Worm (Caenorhabditis elegans) whole organism, L4 larva: Measurements from ENCODE around the gene npr-13.

Experiments
- F10B5.3 ChIP-seq: sonication (generic microtip); optimal IDR thresholded peaks from 2 replicates; lab custom pipeline; 2016; ENCODE audit warnings: mild to moderate bottlenecking, missing genetic modification characterization, missing compliant biosample characterization
- Y105C5A.15 ChIP-seq: fragments of 200-800 bp; sonication (Bioruptor generic); IDR thresholded peaks from 2 replicates; pipeline ENCODE4 v1.3.6; 2022; ENCODE audit warnings: missing genetic modification characterization, missing compliant biosample characterization
- ZK337.2 ChIP-seq: fragments of 200-800 bp; sonication (Bioruptor generic); IDR thresholded peaks from 2 replicates; pipeline ENCODE4 v1.3.6; 2022; ENCODE audit warnings: missing genetic modification reagents, missing genetic modification characterization, missing compliant biosample characterization
- aha-1 ChIP-seq: fragments of 150-350 bp; peaks from one replicate; lab custom pipeline; 2014; ENCODE audit warnings: missing biosample characterization, missing genetic modification characterization
- ceh-20 ChIP-seq: fragments of 200-800 bp; sonication (Bioruptor generic); IDR thresholded peaks from 2 replicates; pipeline ENCODE4 v1.3.6; 2022; ENCODE audit warnings: missing genetic modification reagents, missing genetic modification characterization, missing compliant biosample characterization
- ceh-32 ChIP-seq: sonication (generic microtip); optimal IDR thresholded peaks from 2 replicates; lab custom pipeline; 2016; ENCODE audit warnings: mild to moderate bottlenecking, missing genetic modification characterization, missing compliant biosample characterization; ENCODE audit not compliant: poor library complexity
- ceh-44 ChIP-seq: fragments of 200-800 bp; sonication (Bioruptor generic); IDR thresholded peaks from 2 replicates; pipeline ENCODE4 v1.3.6; 2022; ENCODE audit warnings: missing genetic modification reagents, missing genetic modification characterization, missing compliant biosample characterization
- ceh-82 ChIP-seq: sonication (generic microtip); optimal IDR thresholded peaks from 2 replicates; lab custom pipeline; 2017; ENCODE audit warnings: missing biosample characterization, missing genetic modification characterization
- ces-1 ChIP-seq: fragments of 150-350 bp; sonication (generic microtip); optimal IDR thresholded peaks from 4 replicates; lab custom pipeline; 2014; ENCODE audit warnings: missing biosample characterization, missing genetic modification reagents, missing genetic modification characterization
- cey-2 ChIP-seq: sonication (generic microtip); optimal IDR thresholded peaks from 3 replicates; lab custom pipeline; 2017; ENCODE audit warnings: missing genetic modification characterization, mild to moderate bottlenecking, missing compliant biosample characterization, antibody characterized with exemption, borderline replicate concordance; ENCODE audit not compliant: insufficient read depth
- daf-16 ChIP-seq, 3 experiments: sonication (generic microtip); optimal IDR thresholded peaks; 2 replicates each; lab custom pipeline; 2016 to 2017; ENCODE audit warnings: missing genetic modification characterization in 3 of 3, missing genetic modification reagents in 3 of 3, mild to moderate bottlenecking in 2 of 3, missing compliant biosample characterization in 2 of 3, missing biosample characterization in 1 of 3, moderate library complexity in 1 of 3
- daf-19 ChIP-seq: fragments of 200-800 bp; sonication (Bioruptor generic); conservative IDR thresholded peaks from 2 replicates; pipeline ENCODE4 v1.3.6; 2022; ENCODE audit warnings: missing genetic modification characterization, missing compliant biosample characterization
- dmd-6 ChIP-seq: fragments of 200-800 bp; sonication (Bioruptor generic); IDR thresholded peaks from 2 replicates; pipeline ENCODE4 v1.3.6; 2022; ENCODE audit warnings: missing genetic modification reagents, missing genetic modification characterization, missing compliant biosample characterization
- dmd-9 ChIP-seq: fragments of 200-800 bp; sonication (Bioruptor generic); IDR thresholded peaks from 2 replicates; pipeline ENCODE4 v1.3.6; 2022; ENCODE audit warnings: missing genetic modification reagents, missing genetic modification characterization, missing compliant biosample characterization
- dpl-1 ChIP-seq: fragments of 150-350 bp; optimal IDR thresholded peaks from 2 replicates; lab custom pipeline; 2014; ENCODE audit warnings: missing biosample characterization, missing genetic modification reagents, missing genetic modification characterization
- egl-27 ChIP-seq: sonication (generic microtip); optimal IDR thresholded peaks from 3 replicates; lab custom pipeline; 2017; ENCODE audit warnings: missing biosample characterization, missing genetic modification reagents, missing genetic modification characterization
- fkh-10 ChIP-seq: fragments of 150-350 bp; optimal IDR thresholded peaks from 2 replicates; lab custom pipeline; 2014; ENCODE audit warnings: missing biosample characterization, missing genetic modification reagents, missing genetic modification characterization
- hmg-1.1 ChIP-seq: fragments of 200-800 bp; sonication (Bioruptor generic); IDR thresholded peaks from 2 replicates; pipeline ENCODE4 v1.3.6; 2022; ENCODE audit warnings: missing genetic modification reagents, missing genetic modification characterization, missing compliant biosample characterization
- lin-1 ChIP-seq: fragments of 200-800 bp; sonication (Bioruptor generic); IDR thresholded peaks from 2 replicates; pipeline ENCODE4 v1.3.6; 2022; ENCODE audit warnings: missing genetic modification reagents, missing genetic modification characterization, missing compliant biosample characterization
- lin-15B ChIP-seq: fragments of 150-350 bp; sonication (generic microtip); optimal IDR thresholded peaks from 3 replicates; lab custom pipeline; 2014; ENCODE audit warnings: missing biosample characterization, missing genetic modification characterization
- lin-29 ChIP-seq: fragments of 200-800 bp; sonication (Bioruptor generic); IDR thresholded peaks from 2 replicates; pipeline ENCODE4 v1.3.6; 2022; ENCODE audit warnings: missing genetic modification reagents, missing genetic modification characterization, missing compliant biosample characterization
- lsy-2 ChIP-seq, 2 experiments: fragments of 150-350 bp in 1 of 2; sonication (generic microtip) in 1 of 2; optimal IDR thresholded peaks; 2 replicates each; lab custom pipeline; 2014 to 2017; ENCODE audit warnings: missing biosample characterization in 2 of 2, missing genetic modification characterization in 2 of 2
- madf-5 ChIP-seq, 2 experiments: fragments of 200-800 bp; sonication (Bioruptor generic); IDR thresholded peaks; 2 replicates each; pipeline ENCODE4 v1.3.6; 2022; ENCODE audit warnings: missing compliant biosample characterization in 2 of 2, missing genetic modification characterization in 2 of 2
- mdl-1 ChIP-seq, 2 experiments: fragments of 150-350 bp in 1 of 2; sonication (generic microtip) in 1 of 2; optimal IDR thresholded peaks; 2 replicates each; lab custom pipeline; 2014 to 2017; ENCODE audit warnings: missing biosample characterization in 2 of 2, missing genetic modification characterization in 2 of 2
- mdt-29 ChIP-seq: fragments of 200-800 bp; sonication (Bioruptor generic); IDR thresholded peaks from 2 replicates; pipeline ENCODE4 v1.3.6; 2022; ENCODE audit warnings: missing genetic modification reagents, missing genetic modification characterization, missing compliant biosample characterization
- mxl-2 ChIP-seq: fragments of 200-800 bp; sonication (Bioruptor generic); conservative IDR thresholded peaks from 2 replicates; pipeline ENCODE4 v1.3.6; 2022; ENCODE audit warnings: missing genetic modification reagents, missing genetic modification characterization, missing compliant biosample characterization
- nhr-102 ChIP-seq: sonication (generic microtip); optimal IDR thresholded peaks from 2 replicates; lab custom pipeline; 2016; ENCODE audit warnings: mild to moderate bottlenecking, missing genetic modification characterization, moderate library complexity, missing compliant biosample characterization
- nhr-48 ChIP-seq: sonication (generic microtip); optimal IDR thresholded peaks from 2 replicates; lab custom pipeline; 2016; ENCODE audit warnings: mild to moderate bottlenecking, missing genetic modification characterization, missing compliant biosample characterization
- tag-97 ChIP-seq: fragments of 200-800 bp; sonication (Bioruptor generic); IDR thresholded peaks from 2 replicates; pipeline ENCODE4 v1.3.6; 2022; ENCODE audit warnings: missing genetic modification characterization, missing compliant biosample characterization
- unc-130 ChIP-seq: sonication (generic microtip); optimal IDR thresholded peaks from 2 replicates; lab custom pipeline; 2016; ENCODE audit warnings: missing genetic modification reagents, missing genetic modification characterization, missing compliant biosample characterization
- unc-62 ChIP-seq, 3 experiments: fragments of 150-350 bp in 1 of 3; sonication (generic microtip); optimal IDR thresholded peaks in 2 of 3; peaks in 1 of 3; 1 replicate in 1 of 3; 2 replicates in 2 of 3; lab custom pipeline; 2014 to 2017; ENCODE audit warnings: missing biosample characterization in 3 of 3, missing genetic modification characterization in 3 of 3, missing genetic modification reagents in 3 of 3, missing genotype in 1 of 3
- zip-11 ChIP-seq: fragments of 200-800 bp; sonication (Bioruptor generic); IDR thresholded peaks from 2 replicates; pipeline ENCODE4 v1.3.6; 2022; ENCODE audit warnings: missing genetic modification characterization, missing compliant biosample characterization
- ztf-7 ChIP-seq: fragments of 150-350 bp; optimal IDR thresholded peaks from 2 replicates; lab custom pipeline; 2014; ENCODE audit warnings: missing biosample characterization, missing genetic modification characterization

npr-13 gene

DNA sequence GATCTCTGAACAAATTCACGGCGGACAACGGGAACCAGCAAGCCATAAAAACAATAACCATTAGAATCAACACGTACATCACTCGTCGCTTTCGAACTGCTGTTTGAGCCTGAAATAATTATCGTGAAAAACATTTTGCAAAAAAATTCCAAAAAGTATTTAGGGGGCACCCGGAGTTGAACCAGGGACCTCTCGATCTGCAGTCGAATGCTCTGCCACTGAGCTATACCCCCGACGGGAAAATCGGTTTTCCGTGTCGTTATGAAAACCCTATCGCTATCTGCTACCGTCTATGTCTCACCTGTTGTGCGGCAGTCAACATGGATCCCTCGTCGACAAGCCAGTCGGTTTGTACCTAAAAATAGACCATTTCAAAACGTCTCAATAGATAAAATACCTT lies 2.8 kb downstream of the npr-13 start (continued):
- TF ChIP-seq F10B5.3 (tag; lab: Kevin White, UChicago) = no peak
- peak; percentile 15 for TF ChIP-seq nhr-48 (tag; lab: Kevin White, UChicago)
- TF ChIP-seq daf-19 = peak; percentile 55; the same call in 1 of the 2 replicates
- TF ChIP-seq fkh-10 (GFP tag; lab: Kevin White, UChicago) = no peak
- TF ChIP-seq ztf-7 = no peak
- TF ChIP-seq ceh-32 (tag; lab: Kevin White, UChicago) = no peak

DNA sequence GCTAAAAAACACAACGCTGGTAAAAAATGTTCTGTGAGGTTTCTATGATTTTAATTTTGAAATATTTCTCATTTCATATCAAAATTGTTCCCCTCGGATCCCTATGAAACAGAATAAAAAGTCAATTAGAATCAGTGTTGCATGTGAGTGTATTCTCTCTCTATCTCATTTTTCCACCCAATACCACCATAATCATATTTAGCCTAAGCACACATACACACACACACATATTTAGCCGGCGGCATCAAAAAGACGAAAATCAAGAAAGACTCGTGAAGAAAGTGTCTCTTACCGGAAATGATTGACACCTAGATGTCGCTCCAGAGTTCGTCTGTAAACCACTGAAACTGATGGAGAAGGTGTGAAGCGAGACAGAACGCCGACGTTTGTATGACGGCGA lies 4.1 kb downstream of the npr-13 start:
- 0 out of 2 replicates have a peak, but pooled peaks have one; percentile 21 for TF ChIP-seq dmd-6 (GFP tag; lab: Robert Waterston, UW)
- no peak for TF ChIP-seq lin-29 (GFP tag; lab: Robert Waterston, UW)
- TF ChIP-seq lin-15B (tag; lab: Kevin White, UChicago) = no peak
- TF ChIP-seq nhr-48 (tag; lab: Kevin White, UChicago) = no peak
- no peak for TF ChIP-seq egl-27 (tag; lab: Kevin White, UChicago)
- no peak for TF ChIP-seq fkh-10 (GFP tag; lab: Kevin White, UChicago)
- no peak for TF ChIP-seq lin-1 (GFP tag; lab: Robert Waterston, UW)
- TF ChIP-seq nhr-102 (tag; lab: Kevin White, UChicago) = no peak
- no peak for TF ChIP-seq zip-11
- peak; percentile 72 for TF ChIP-seq aha-1 (tag; lab: Kevin White, UChicago)
- TF ChIP-seq lsy-2 (tag; optimal IDR thresholded peaks at IDR 0.05; lab: Kevin White, UChicago) = no peak
- no peak for TF ChIP-seq ceh-20 (GFP tag; lab: Robert Waterston, UW)
- no peak for TF ChIP-seq cey-2
- TF ChIP-seq madf-5 (GFP tag; IDR thresholded peaks at IDR 0.05; lab: Robert Waterston, UW) = no peak
- no peak for TF ChIP-seq ces-1
- no peak for TF ChIP-seq F10B5.3 (tag; lab: Kevin White, UChicago)
- no peak for TF ChIP-seq daf-16 (GFP tag; optimal IDR thresholded peaks at IDR 0.05; lab: Kevin White, UChicago)
- no peak for TF ChIP-seq daf-16 (tag; optimal IDR thresholded peaks at IDR 0.05; lab: Kevin White, UChicago)

ce11 chrV:14853739-14854138 lies 4.7 kb downstream of the npr-13 start:
- peak; percentile 83 for TF ChIP-seq mxl-2 (GFP tag; lab: Robert Waterston, UW)
- TF ChIP-seq dmd-6 (GFP tag; lab: Robert Waterston, UW) = peak; percentile 86
- TF ChIP-seq ceh-82 = no peak
- TF ChIP-seq Y105C5A.15 (GFP tag; lab: Robert Waterston, UW) = no peak

- no peak for TF ChIP-seq mdl-1 (tag; optimal IDR thresholded peaks at IDR 0.05; lab: Kevin White, UChicago)
- TF ChIP-seq ZK337.2 = no peak
- TF ChIP-seq dpl-1 = no peak
- no peak for TF ChIP-seq hmg-1.1 (GFP tag; lab: Robert Waterston, UW)
- TF ChIP-seq ceh-44 (GFP tag; lab: Robert Waterston, UW) = no peak
- TF ChIP-seq lin-15B (tag; lab: Kevin White, UChicago) = no peak
- peak in 1 of 2 experiments; percentile 85 for TF ChIP-seq unc-62 (GFP tag; optimal IDR thresholded peaks at IDR 0.05 in 1 of 2; lab: Kevin White, UChicago)
- no peak for TF ChIP-seq unc-62 (tag; optimal IDR thresholded peaks at IDR 0.05; lab: Kevin White, UChicago)
- no peak for TF ChIP-seq zip-11
- no peak for TF ChIP-seq unc-130 (GFP tag; lab: Kevin White, UChicago)
- TF ChIP-seq aha-1 (tag; lab: Kevin White, UChicago) = peak; percentile 90
- TF ChIP-seq tag-97 (GFP tag; lab: Robert Waterston, UW) = no peak
- no peak for TF ChIP-seq dmd-9 (GFP tag; lab: Robert Waterston, UW)
- TF ChIP-seq mdt-29 (GFP tag; lab: Robert Waterston, UW) = no peak
Measured at ce11 chrV:14852620-14853019, 5.8 kb downstream of the npr-13 start.
